Fruit fly (Drosophila melanogaster): ENCODE results near the gene CG6650.
A peak's percentile ranks its signal among the peaks of the same experiment; 100 is the strongest.

Gene CG6650

DNA sequence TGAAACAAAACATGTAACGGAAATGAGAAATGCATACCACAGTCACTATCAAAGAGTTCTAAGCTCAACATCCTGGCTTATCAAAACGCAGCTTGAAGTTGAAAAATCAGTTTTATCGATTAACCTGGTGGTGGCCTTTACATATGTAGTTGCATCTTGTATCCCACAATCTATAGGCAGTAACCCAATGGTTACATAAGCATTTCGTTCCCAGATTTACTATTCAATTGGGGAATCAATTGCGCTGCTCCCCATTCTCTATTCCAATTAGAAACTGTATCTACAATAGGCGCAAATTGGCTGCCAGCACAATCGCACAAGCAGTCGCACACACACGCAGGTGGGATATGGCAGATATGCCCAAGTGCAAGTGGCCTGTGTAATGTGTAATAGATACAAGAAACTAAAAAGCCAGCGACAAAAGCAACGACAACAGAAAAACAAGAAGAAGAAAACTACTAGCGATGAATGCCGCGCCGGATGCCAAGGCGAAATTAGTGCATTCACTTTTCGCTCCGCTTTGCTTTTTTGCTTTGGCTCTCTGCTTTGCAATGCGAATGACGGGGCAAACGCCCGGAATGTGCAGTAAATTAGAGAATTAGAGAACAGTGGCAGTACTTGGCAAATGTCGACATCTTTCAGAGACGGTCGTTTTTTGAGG lies 25.5 kb upstream of the CG6650 start:
- peak; percentile 32 for TF ChIP-seq CG7101 (tag; optimal IDR thresholded peaks at IDR 0.05)
- peak; percentile 36 for TF ChIP-seq CG12768 (GFP tag; optimal IDR thresholded peaks at IDR 0.05)
- peak; percentile 55 for TF ChIP-seq tj (GFP tag; optimal IDR thresholded peaks at IDR 0.05)
- peak; percentile 18 for TF ChIP-seq CG33017 (tag; optimal IDR thresholded peaks at IDR 0.05)
- TF ChIP-seq CG11617 (GFP tag; optimal IDR thresholded peaks at IDR 0.05), result no peak
- TF ChIP-seq CG7045 (GFP tag; optimal IDR thresholded peaks at IDR 0.05), result no peak
- no peak for TF ChIP-seq ovo (GFP tag; optimal IDR thresholded peaks at IDR 0.05)
- peak; percentile 79 for TF ChIP-seq cic (GFP tag; optimal IDR thresholded peaks at IDR 0.05)
- TF ChIP-seq Crg-1 (GFP tag; optimal IDR thresholded peaks at IDR 0.05), result no peak
- TF ChIP-seq Mnt (GFP tag; optimal IDR thresholded peaks at IDR 0.05), result peak; percentile 57
- TF ChIP-seq CG14711 (tag; optimal IDR thresholded peaks at IDR 0.05), result no peak
- TF ChIP-seq kay (GFP tag; ENCODE audit: borderline replicate concordance), result peak; percentile 89

DNA sequence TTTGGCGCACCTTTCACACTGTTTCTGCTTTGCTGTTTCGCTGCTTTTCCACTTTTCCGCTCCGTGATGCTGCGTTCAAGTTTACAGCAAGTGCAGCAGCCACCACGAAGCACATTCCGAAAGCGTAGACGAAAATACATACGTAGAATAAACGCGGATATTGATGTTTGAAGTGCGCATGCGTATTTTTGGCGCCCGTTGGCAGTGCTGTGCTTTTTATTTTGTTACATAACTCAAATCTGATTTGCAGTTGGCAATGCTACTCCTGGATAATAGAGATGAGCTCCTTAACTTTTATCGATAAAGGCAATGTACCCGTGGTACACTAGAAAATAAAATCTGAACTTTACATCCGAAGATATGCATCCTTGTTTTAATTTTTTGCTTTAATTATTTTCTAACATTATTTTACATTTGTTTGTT lies 24.5 kb upstream of the CG6650 start:
- no peak for TF ChIP-seq CG5204 (GFP tag; optimal IDR thresholded peaks at IDR 0.05)
- no peak for TF ChIP-seq toe (GFP tag; optimal IDR thresholded peaks at IDR 0.05)
- TF ChIP-seq cnc (optimal IDR thresholded peaks at IDR 0.05), result no peak
- TF ChIP-seq bab1 (GFP tag; optimal IDR thresholded peaks at IDR 0.05), result peak; percentile 22
- peak; percentile 14 for TF ChIP-seq CG11617 (GFP tag; optimal IDR thresholded peaks at IDR 0.05)
- TF ChIP-seq CG7101 (tag; optimal IDR thresholded peaks at IDR 0.05), result peak; percentile 23
- peak; percentile 47 for TF ChIP-seq Mnt (GFP tag; optimal IDR thresholded peaks at IDR 0.05)
- peak; percentile 16 for TF ChIP-seq Clk (GFP tag; optimal IDR thresholded peaks at IDR 0.05)
- peak; percentile 66 for TF ChIP-seq CG12768 (GFP tag; optimal IDR thresholded peaks at IDR 0.05)
- no peak for TF ChIP-seq CG1620 (GFP tag; optimal IDR thresholded peaks at IDR 0.05)
- peak; percentile 17 for TF ChIP-seq CG7045 (GFP tag; optimal IDR thresholded peaks at IDR 0.05)
- TF ChIP-seq kay (GFP tag; ENCODE audit: borderline replicate concordance), result no peak
- TF ChIP-seq Crg-1 (GFP tag; optimal IDR thresholded peaks at IDR 0.05), result no peak
- TF ChIP-seq ovo (GFP tag; optimal IDR thresholded peaks at IDR 0.05), result peak; percentile 21
- peak; percentile 21 for TF ChIP-seq CG14711 (tag; optimal IDR thresholded peaks at IDR 0.05)
- no peak for TF ChIP-seq Hr96 (GFP tag; optimal IDR thresholded peaks at IDR 0.05)
- TF ChIP-seq pad (GFP tag; optimal IDR thresholded peaks at IDR 0.05), result peak; percentile 4
- no peak for TF ChIP-seq tj (GFP tag; optimal IDR thresholded peaks at IDR 0.05)
- peak; percentile 88 for TF ChIP-seq cic (GFP tag; optimal IDR thresholded peaks at IDR 0.05)
- TF ChIP-seq CG33017 (tag; optimal IDR thresholded peaks at IDR 0.05), result no peak

DNA sequence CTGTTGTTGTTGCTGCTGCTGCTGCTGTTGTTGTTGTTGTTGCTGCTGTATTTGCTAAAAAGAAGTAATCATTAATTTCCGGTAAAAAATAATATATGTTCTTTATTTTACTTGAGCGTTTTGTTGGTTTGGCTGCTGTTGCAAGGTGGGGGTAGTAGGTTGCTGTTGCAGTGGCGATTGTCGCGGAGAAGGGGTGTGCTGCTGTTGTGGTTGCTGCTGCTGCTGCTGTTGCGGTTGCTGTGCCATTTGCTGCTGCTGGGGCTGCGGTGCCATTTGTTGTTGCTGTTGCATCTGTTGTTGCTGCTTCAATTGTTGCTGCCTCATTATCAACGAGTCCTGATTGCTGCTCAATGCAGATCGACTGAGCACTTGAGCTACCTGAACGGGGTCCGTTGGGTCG lies 5.5 kb upstream of the CG6650 start:
- TF ChIP-seq CG7101 (tag; optimal IDR thresholded peaks at IDR 0.05), result no peak
- no peak for TF ChIP-seq tj (GFP tag; optimal IDR thresholded peaks at IDR 0.05)
- TF ChIP-seq CG1620 (GFP tag; optimal IDR thresholded peaks at IDR 0.05), result no peak
- TF ChIP-seq ovo (GFP tag; optimal IDR thresholded peaks at IDR 0.05), result no peak
- no peak for TF ChIP-seq cnc (optimal IDR thresholded peaks at IDR 0.05)

DNA sequence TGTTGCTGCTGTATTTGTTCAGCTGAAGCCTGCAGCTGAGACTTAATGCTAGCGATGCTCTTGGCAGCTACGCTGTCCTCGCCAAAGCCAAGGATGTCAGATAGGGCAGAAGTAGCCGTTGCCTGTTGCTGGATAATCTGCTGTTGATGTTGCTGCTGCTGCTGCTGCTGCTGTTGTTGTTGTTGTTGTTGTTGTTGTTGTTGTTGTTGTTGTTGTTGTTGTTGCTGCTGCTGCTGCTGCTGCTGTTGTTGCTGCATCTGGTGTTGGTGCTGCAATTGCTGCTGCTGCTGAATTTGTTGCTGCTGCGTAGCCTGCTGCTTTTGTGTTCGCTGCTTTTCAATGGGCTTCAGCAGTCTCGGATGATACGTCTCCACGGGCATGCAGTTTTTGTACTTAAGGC lies 3.7 kb upstream of the CG6650 start:
- TF ChIP-seq CG11617 (GFP tag; optimal IDR thresholded peaks at IDR 0.05) (no peak), CG7045 (GFP tag; optimal IDR thresholded peaks at IDR 0.05) (no peak), Hr96 (GFP tag; optimal IDR thresholded peaks at IDR 0.05) (no peak), Crg-1 (GFP tag; optimal IDR thresholded peaks at IDR 0.05) (no peak), CG1620 (GFP tag; optimal IDR thresholded peaks at IDR 0.05) (no peak), CG14711 (tag; optimal IDR thresholded peaks at IDR 0.05) (no peak), pad (GFP tag; optimal IDR thresholded peaks at IDR 0.05) (no peak), ovo (GFP tag; optimal IDR thresholded peaks at IDR 0.05) (no peak), CG33017 (tag; optimal IDR thresholded peaks at IDR 0.05) (no peak), toe (GFP tag; optimal IDR thresholded peaks at IDR 0.05) (no peak), Mnt (GFP tag; optimal IDR thresholded peaks at IDR 0.05) (no peak), CG5204 (GFP tag; optimal IDR thresholded peaks at IDR 0.05) (no peak), cnc (optimal IDR thresholded peaks at IDR 0.05) (no peak), bab1 (GFP tag; optimal IDR thresholded peaks at IDR 0.05) (no peak), Clk (GFP tag; optimal IDR thresholded peaks at IDR 0.05) (no peak), cic (GFP tag; optimal IDR thresholded peaks at IDR 0.05) (no peak), CG7101 (tag; optimal IDR thresholded peaks at IDR 0.05) (no peak), kay (GFP tag; ENCODE audit: borderline replicate concordance) (no peak), CG12768 (GFP tag; optimal IDR thresholded peaks at IDR 0.05) (no peak)

DNA sequence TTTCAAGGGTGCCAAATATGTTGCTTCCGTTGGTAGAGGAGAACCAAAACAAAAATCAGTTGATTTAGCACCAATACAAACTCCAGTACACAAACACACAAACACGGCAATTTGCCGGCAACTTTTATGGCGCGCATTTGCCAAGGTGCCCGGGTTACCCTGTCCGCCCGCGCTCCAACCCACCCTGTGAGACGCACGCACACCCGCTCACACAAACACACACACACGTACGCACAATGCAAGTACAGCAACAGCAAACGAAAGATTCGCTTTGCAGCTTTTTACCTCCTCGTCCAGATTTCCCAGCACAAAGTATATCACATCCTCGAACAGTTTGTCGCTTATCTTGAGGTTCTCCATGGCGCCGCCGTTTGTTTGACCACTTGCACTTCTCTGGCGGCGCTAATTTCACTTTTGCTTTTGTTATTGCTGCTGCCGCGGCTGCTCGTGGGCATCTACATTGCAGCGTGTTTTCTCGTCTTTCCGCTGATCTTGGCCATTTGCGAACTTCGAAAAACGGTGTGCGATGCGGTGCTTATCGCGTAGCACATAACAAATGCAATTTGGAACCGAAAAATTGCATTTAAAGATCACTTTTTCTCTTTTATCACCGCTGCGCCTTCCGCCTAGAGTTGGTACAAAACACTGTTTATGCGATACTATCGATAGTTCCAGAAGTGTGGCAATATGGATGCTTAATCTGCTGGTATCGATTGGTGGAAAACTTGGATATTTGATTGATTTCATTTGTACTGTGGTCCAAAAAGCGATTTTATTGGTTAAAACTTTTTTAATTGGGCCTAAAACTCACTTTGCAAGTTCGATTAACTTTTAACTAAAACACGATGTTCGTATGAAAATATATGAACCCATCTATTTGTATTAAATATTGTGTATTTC lies 2.5 kb upstream of the CG6650 start, which contains the start of gene Ptip:
Gene Ptip, minus strand, starts transcription at position 637 of the 900 bp plus-strand sequence.
- TF ChIP-seq Hr96 (GFP tag; optimal IDR thresholded peaks at IDR 0.05) (no peak), bab1 (GFP tag; optimal IDR thresholded peaks at IDR 0.05) (peak; percentile 52), Crg-1 (GFP tag; optimal IDR thresholded peaks at IDR 0.05) (peak; percentile 37), tj (GFP tag; optimal IDR thresholded peaks at IDR 0.05) (peak; percentile 27), ovo (GFP tag; optimal IDR thresholded peaks at IDR 0.05) (no peak), cic (GFP tag; optimal IDR thresholded peaks at IDR 0.05) (peak; percentile 30), CG1620 (GFP tag; optimal IDR thresholded peaks at IDR 0.05) (peak; percentile 12), CG14711 (tag; optimal IDR thresholded peaks at IDR 0.05) (peak; percentile 48), Mnt (GFP tag; optimal IDR thresholded peaks at IDR 0.05) (peak; percentile 72), CG12768 (GFP tag; optimal IDR thresholded peaks at IDR 0.05) (peak; percentile 20), CG7101 (tag; optimal IDR thresholded peaks at IDR 0.05) (peak; percentile 32), Clk (GFP tag; optimal IDR thresholded peaks at IDR 0.05) (no peak)
